Worm (Caenorhabditis elegans) whole organism, L3 larva: ENCODE data around the gene zmp-1.

ENCODE experiments used
- ama-1 ChIP-seq: fragments of 150-350 bp; optimal IDR thresholded peaks from 2 replicates; lab custom pipeline; 2018
- egl-5 ChIP-seq: fragments of 150-350 bp; optimal IDR thresholded peaks from 2 replicates; lab custom pipeline; 2017; ENCODE audit warnings: missing biosample characterization, missing genetic modification reagents, missing genetic modification characterization, inconsistent platforms
- mdl-1 ChIP-seq: fragments of 150-350 bp; optimal IDR thresholded peaks from 2 replicates; lab custom pipeline; 2014; ENCODE audit warnings: missing biosample characterization, missing genetic modification characterization
- pqm-1 ChIP-seq: fragments of 150-350 bp; optimal IDR thresholded peaks from 2 replicates; lab custom pipeline; 2017; ENCODE audit warnings: missing biosample characterization, missing genetic modification characterization, inconsistent platforms

- TF ChIP-seq mdl-1 (tag; lab: Kevin White, UChicago) (no peak), pqm-1 (peak; percentile 21), ama-1 (lab: Kevin White, UChicago) (no peak), egl-5 (tag; lab: Kevin White, UChicago) (no peak)
Measured at ce11 chrIII:5925724-5926123, 7.0 kb downstream of the zmp-1 start, which contains the start of the genes dnc-2 and bcl-7.
